Fruit fly (Drosophila melanogaster) whole organism, embryonic: ENCODE results near the gene Trpgamma.

Experiments
- CG12071 ChIP-seq: fragments of 200-800 bp; sonication (Bioruptor generic); optimal IDR thresholded peaks from 3 replicates; lab custom pipeline; 2018; ENCODE audit warnings: missing biosample characterization, mild to moderate bottlenecking, missing genetic modification characterization
- CG12769 ChIP-seq: fragments of 200-800 bp; sonication (Bioruptor generic); optimal IDR thresholded peaks from 2 replicates; lab custom pipeline; 2019; ENCODE audit warnings: missing biosample characterization, mild to moderate bottlenecking, missing genetic modification characterization, moderate library complexity
- CG16863 ChIP-seq: fragments of 200-800 bp; sonication (Bioruptor generic); optimal IDR thresholded peaks from 3 replicates; lab custom pipeline; 2016; ENCODE audit warnings: missing biosample characterization, missing genetic modification characterization
- CG18262 ChIP-seq: fragments of 200-800 bp; optimal IDR thresholded peaks from 3 replicates; lab custom pipeline; 2019; ENCODE audit warnings: missing biosample characterization, mild to moderate bottlenecking, missing genetic modification characterization, moderate library complexity
- CG5245 ChIP-seq: fragments of 200-800 bp; sonication (Bioruptor generic); optimal IDR thresholded peaks from 3 replicates; lab custom pipeline; 2016; ENCODE audit warnings: missing biosample characterization, missing genetic modification characterization
- CG7963 ChIP-seq: fragments of 200-800 bp; sonication (Bioruptor generic); IDR thresholded peaks from 3 replicates; pipeline ENCODE4 v1.3.6; 2022; ENCODE audit warnings: missing biosample characterization, missing genetic modification characterization; ENCODE audit not compliant: partially characterized antibody
- Lim3 ChIP-seq: fragments of 200-800 bp; sonication (Bioruptor generic); IDR thresholded peaks from 2 replicates; pipeline ENCODE4 v1.3.6; 2022; ENCODE audit warnings: missing biosample characterization, missing genetic modification characterization
- cwo ChIP-seq: fragments of 200-800 bp; sonication (Bioruptor generic); optimal IDR thresholded peaks from 3 replicates; lab custom pipeline; 2017; ENCODE audit warnings: missing biosample characterization, missing genetic modification characterization, mild to moderate bottlenecking, moderate library complexity, missing genetic modification reagents
- dpn ChIP-seq, 2 experiments: fragments of 200-800 bp; sonication (Bioruptor generic); optimal IDR thresholded peaks; 3 replicates each; lab custom pipeline; 2016; ENCODE audit warnings: missing biosample characterization in 2 of 2, missing genetic modification characterization in 2 of 2
- insv ChIP-seq, 2 experiments: fragments of 200-800 bp; sonication (Bioruptor generic); optimal IDR thresholded peaks; 3 replicates each; lab custom pipeline; 2016 to 2018; ENCODE audit warnings: missing biosample characterization in 2 of 2, missing genetic modification characterization in 2 of 2

DNA sequence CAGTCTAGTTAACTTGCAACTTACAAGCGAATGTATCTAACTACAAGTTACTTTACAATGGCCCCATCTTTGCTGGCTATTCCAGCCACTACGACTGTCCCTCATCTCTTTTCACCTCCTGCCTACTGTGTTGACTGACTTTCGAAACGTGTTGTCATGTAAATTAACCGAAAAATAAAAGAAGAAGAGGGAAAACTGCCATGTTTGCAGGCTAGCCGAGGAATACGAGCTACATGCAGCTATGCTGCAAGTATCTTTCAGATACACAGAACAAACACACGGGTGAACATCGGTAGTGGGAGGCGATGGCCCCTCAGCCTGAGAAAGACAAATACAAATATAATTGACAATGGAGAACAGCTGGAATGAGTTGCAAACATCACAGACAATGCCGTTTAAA, 34.2 kb upstream of the Trpgamma start:
- TF ChIP-seq CG16863 (GFP tag; lab: Kevin White, UChicago): no peak
- no peak for TF ChIP-seq cwo (GFP tag; lab: Kevin White, UChicago)
- no peak for TF ChIP-seq CG18262 (tag; lab: Kevin White, UChicago)
- no peak for TF ChIP-seq CG5245 (GFP tag; lab: Kevin White, UChicago)
- TF ChIP-seq CG7963 (GFP tag; lab: Robert Waterston, UW): no peak
- TF ChIP-seq CG12769 (tag; lab: Kevin White, UChicago): no peak
- TF ChIP-seq CG12071 (GFP tag; lab: Kevin White, UChicago): no peak
- no peak for TF ChIP-seq insv (GFP tag; optimal IDR thresholded peaks at IDR 0.05; lab: Kevin White, UChicago)
- TF ChIP-seq Lim3 (GFP tag; lab: Robert Waterston, UW): no peak
- no peak for TF ChIP-seq dpn (GFP tag; optimal IDR thresholded peaks at IDR 0.05; lab: Kevin White, UChicago)
